Fruit fly (Drosophila melanogaster): ENCODE results near the gene Gas41.
A peak's percentile ranks its signal among the peaks of the same experiment; 100 is the strongest.

Gene Gas41

dm6 chr2L:6948540-6948942 lies 1.5 kb downstream of the Gas41 start, which contains the start of gene ihog (continued):
- peak; percentile 72 for TF ChIP-seq Sry-β (GFP tag; optimal IDR thresholded peaks at IDR 0.05)
- TF ChIP-seq CG1529 (GFP tag; optimal IDR thresholded peaks at IDR 0.05), result no peak
- no peak for TF ChIP-seq cato (GFP tag; optimal IDR thresholded peaks at IDR 0.05; ENCODE audit: borderline replicate concordance)
- peak; percentile 41 for TF ChIP-seq CG13775 (GFP tag; optimal IDR thresholded peaks at IDR 0.05)
- no peak for TF ChIP-seq Poxn (GFP tag; IDR thresholded peaks at IDR 0.05)
- no peak for TF ChIP-seq CG17359 (tag; optimal IDR thresholded peaks at IDR 0.05)
- TF ChIP-seq Rfx (GFP tag; IDR thresholded peaks at IDR 0.05), result no peak
- TF ChIP-seq sisA (GFP tag; IDR thresholded peaks at IDR 0.05), result no peak
- TF ChIP-seq CG10979 (tag; optimal IDR thresholded peaks at IDR 0.05), result peak; percentile 14
- no peak for TF ChIP-seq CG2199 (GFP tag; IDR thresholded peaks at IDR 0.05)
- peak; percentile 19 for TF ChIP-seq nerfin-1 (tag; optimal IDR thresholded peaks at IDR 0.05)
- no peak for TF ChIP-seq sob (GFP tag; IDR thresholded peaks at IDR 0.05)
- no peak for TF ChIP-seq sug (tag; optimal IDR thresholded peaks at IDR 0.05)
- TF ChIP-seq ftz-f1 (GFP tag; optimal IDR thresholded peaks at IDR 0.05), result no peak
- no peak for TF ChIP-seq CG30403 (GFP tag; optimal IDR thresholded peaks at IDR 0.05)
- TF ChIP-seq CG18619 (GFP tag; optimal IDR thresholded peaks at IDR 0.05), result no peak
- TF ChIP-seq CG12391 (tag; optimal IDR thresholded peaks at IDR 0.05), result peak; percentile 32
- no peak for TF ChIP-seq zen (tag; optimal IDR thresholded peaks at IDR 0.05)
- TF ChIP-seq CG34224 (GFP tag; IDR thresholded peaks at IDR 0.05; ENCODE audit: partially characterized antibody), result peak; percentile 52; the same call in 2 of the 3 replicates
- TF ChIP-seq Hr39 (optimal IDR thresholded peaks at IDR 0.05), result no peak
- no peak for TF ChIP-seq dati (GFP tag; IDR thresholded peaks at IDR 0.05)
- no peak for TF ChIP-seq CG10543 (GFP tag; optimal IDR thresholded peaks at IDR 0.05)
- TF ChIP-seq CG17361 (GFP tag; IDR thresholded peaks at IDR 0.05), result 0 out of 3 replicates have a peak, but pooled peaks have one; percentile 27
- TF ChIP-seq Adf1 (GFP tag; IDR thresholded peaks at IDR 0.05), result peak; percentile 52; the same call in 1 of the 2 replicates
- TF ChIP-seq ewg (GFP tag; optimal IDR thresholded peaks at IDR 0.05), result peak; percentile 53
- TF ChIP-seq pzg (GFP tag; optimal IDR thresholded peaks at IDR 0.05), result peak; percentile 49
- 0 out of 2 replicates have a peak, but pooled peaks have one; percentile 23 for TF ChIP-seq hbn (GFP tag; IDR thresholded peaks at IDR 0.05; ENCODE audit: partially characterized antibody)
- TF ChIP-seq CG8944 (GFP tag; optimal IDR thresholded peaks at IDR 0.05), result no peak
- peak; percentile 37 for TF ChIP-seq CG2712 (tag; optimal IDR thresholded peaks at IDR 0.05)
- 0 out of 2 replicates have a peak, but pooled peaks have one; percentile 6 for TF ChIP-seq E2f1 (GFP tag; IDR thresholded peaks at IDR 0.05)
- no peak for TF ChIP-seq wor (GFP tag; IDR thresholded peaks at IDR 0.05)
- peak; percentile 22 for TF ChIP-seq B-H2 (GFP tag; optimal IDR thresholded peaks at IDR 0.05)
- no peak for TF ChIP-seq sc (optimal IDR thresholded peaks at IDR 0.05)
- no peak for TF ChIP-seq sc (GFP tag; optimal IDR thresholded peaks at IDR 0.05)
- TF ChIP-seq Optix (GFP tag; IDR thresholded peaks at IDR 0.05), result no peak
- peak; percentile 28 for TF ChIP-seq CG10267 (tag; optimal IDR thresholded peaks at IDR 0.05)
- TF ChIP-seq hth (optimal IDR thresholded peaks at IDR 0.05), result no peak
- no peak for TF ChIP-seq CG4404 (GFP tag; IDR thresholded peaks at IDR 0.05)
- TF ChIP-seq NC2α (GFP tag; optimal IDR thresholded peaks at IDR 0.05), result no peak
- no peak for TF ChIP-seq CG8765 (GFP tag; IDR thresholded peaks at IDR 0.05)
- no peak for TF ChIP-seq CG9876 (GFP tag; optimal IDR thresholded peaks at IDR 0.05)
- no peak for TF ChIP-seq CG3163 (GFP tag; optimal IDR thresholded peaks at IDR 0.05)
- peak; percentile 6 for TF ChIP-seq CG12236 (GFP tag; optimal IDR thresholded peaks at IDR 0.05)
- no peak for TF ChIP-seq CG32772 (GFP tag; IDR thresholded peaks at IDR 0.05)
- TF ChIP-seq CHES-1-like (GFP tag; optimal IDR thresholded peaks at IDR 0.05), result no peak
- no peak for TF ChIP-seq ara (GFP tag; IDR thresholded peaks at IDR 0.05)
- TF ChIP-seq CG6854 (GFP tag; optimal IDR thresholded peaks at IDR 0.05), result peak; percentile 7
- TF ChIP-seq sens (GFP tag), result peak; percentile 70
- TF ChIP-seq Bdp1 (GFP tag; optimal IDR thresholded peaks at IDR 0.05), result no peak
- TF ChIP-seq HmgD (GFP tag; optimal IDR thresholded peaks at IDR 0.05), result no peak
- TF ChIP-seq E2f2 (GFP tag; IDR thresholded peaks at IDR 0.05), result peak; percentile 36; the same call in 1 of the 2 replicates
- TF ChIP-seq CG9727 (GFP tag; optimal IDR thresholded peaks at IDR 0.05), result no peak
- TF ChIP-seq sr (GFP tag; IDR thresholded peaks at IDR 0.05), result no peak

Data from whole organism, embryonic.